Worm (Caenorhabditis elegans) whole organism, midembryonic: Measurements from ENCODE around the gene B0244.7.

Source experiments
- T22C8.4 ChIP-seq: fragments of 200-800 bp; sonication (Bioruptor generic); IDR thresholded peaks from 2 replicates; pipeline ENCODE4 v1.3.6; 2022; ENCODE audit warnings: missing genetic modification characterization, missing compliant biosample characterization
- cog-1 ChIP-seq: sonication (generic microtip); optimal IDR thresholded peaks from 2 replicates; lab custom pipeline; 2016; ENCODE audit warnings: missing genetic modification characterization, missing compliant biosample characterization
- flt-1 ChIP-seq: fragments of 200-800 bp; sonication (Bioruptor generic); IDR thresholded peaks from 2 replicates; pipeline ENCODE4 v1.3.6; 2022; ENCODE audit warnings: missing genetic modification characterization, missing compliant biosample characterization
- klf-2 ChIP-seq: fragments of 200-800 bp; sonication (Bioruptor generic); conservative IDR thresholded peaks from 2 replicates; pipeline ENCODE4 v1.3.6; 2022; ENCODE audit warnings: missing genetic modification reagents, missing genetic modification characterization, missing compliant biosample characterization
- med-1 ChIP-seq: sonication (generic microtip); optimal IDR thresholded peaks from 2 replicates; lab custom pipeline; 2017; ENCODE audit warnings: missing genetic modification characterization, mild to moderate bottlenecking, missing compliant biosample characterization, antibody characterized with exemption, missing genetic modification reagents; ENCODE audit not compliant: insufficient read depth
- ref-1 ChIP-seq: fragments of 200-800 bp; sonication (Bioruptor generic); conservative IDR thresholded peaks from 2 replicates; pipeline ENCODE4 v1.3.6; 2022; ENCODE audit warnings: missing genetic modification reagents, missing genetic modification characterization, missing compliant biosample characterization
- tab-1 ChIP-seq: fragments of 200-800 bp; sonication (Bioruptor generic); IDR thresholded peaks from 2 replicates; pipeline ENCODE4 v1.3.6; 2022; ENCODE audit warnings: missing genetic modification characterization, missing compliant biosample characterization
- ztf-23 ChIP-seq: fragments of 200-800 bp; sonication (Bioruptor generic); IDR thresholded peaks from 2 replicates; pipeline ENCODE4 v1.3.6; 2022; ENCODE audit warnings: missing genetic modification reagents, missing genetic modification characterization, missing compliant biosample characterization
- ztf-29 ChIP-seq: fragments of 200-800 bp; sonication (Bioruptor generic); IDR thresholded peaks from 2 replicates; pipeline ENCODE4 v1.3.6; 2022; ENCODE audit warnings: missing genetic modification reagents, missing genetic modification characterization, missing compliant biosample characterization

B0244.7 gene

ce11 chrIII:5714230-5714983 lies 16.9 kb upstream of the B0244.7 start, which contains the start of gene arf-1:
Gene arf-1 (plus strand): TSS chrIII:5714886.
- TF ChIP-seq ztf-23 (GFP tag; lab: Robert Waterston, UW): no peak
- no peak for TF ChIP-seq flt-1 (GFP tag; lab: Robert Waterston, UW)
- no peak for TF ChIP-seq ztf-29
- no peak for TF ChIP-seq med-1 (GFP tag; lab: Kevin White, UChicago)
- TF ChIP-seq tab-1 (GFP tag; lab: Robert Waterston, UW): no peak
- TF ChIP-seq klf-2: no peak

- no peak for TF ChIP-seq ztf-29
- peak; percentile 15; the same call in 1 of the 2 replicates for TF ChIP-seq flt-1 (GFP tag; lab: Robert Waterston, UW)
Observed at ce11 chrIII:5714984-5715454, 16.3 kb upstream of the B0244.7 start.

ce11 chrIII:5715467-5715866 lies 15.8 kb upstream of the B0244.7 start:
- no peak for TF ChIP-seq ref-1 (GFP tag; lab: Robert Waterston, UW)
- peak; percentile 77 for TF ChIP-seq cog-1 (tag; lab: Kevin White, UChicago)
- TF ChIP-seq T22C8.4 (GFP tag; lab: Robert Waterston, UW): no peak
- TF ChIP-seq ztf-29: peak; percentile 32; the same call in 1 of the 2 replicates
- peak; percentile 55; the same call in 1 of the 2 replicates for TF ChIP-seq ztf-23 (GFP tag; lab: Robert Waterston, UW)
- 0 out of 2 replicates have a peak, but pooled peaks have one; percentile 34 for TF ChIP-seq flt-1 (GFP tag; lab: Robert Waterston, UW)
- TF ChIP-seq klf-2: no peak
- TF ChIP-seq tab-1 (GFP tag; lab: Robert Waterston, UW): no peak

ce11 chrIII:5717173-5717748 lies 14.0 kb upstream of the B0244.7 start:
- TF ChIP-seq med-1 (GFP tag; lab: Kevin White, UChicago) (no peak), T22C8.4 (GFP tag; lab: Robert Waterston, UW) (no peak), tab-1 (GFP tag; lab: Robert Waterston, UW) (no peak), flt-1 (GFP tag; lab: Robert Waterston, UW) (no peak), ref-1 (GFP tag; lab: Robert Waterston, UW) (no peak), ztf-23 (GFP tag; lab: Robert Waterston, UW) (no peak), cog-1 (tag; lab: Kevin White, UChicago) (no peak), ztf-29 (no peak), klf-2 (no peak)

ce11 chrIII:5718385-5718784 lies 12.9 kb upstream of the B0244.7 start:
- TF ChIP-seq cog-1 (tag; lab: Kevin White, UChicago) (no peak), ztf-23 (GFP tag; lab: Robert Waterston, UW) (no peak), tab-1 (GFP tag; lab: Robert Waterston, UW) (no peak), ztf-29 (no peak), T22C8.4 (GFP tag; lab: Robert Waterston, UW) (no peak), klf-2 (no peak), med-1 (GFP tag; lab: Kevin White, UChicago) (no peak), ref-1 (GFP tag; lab: Robert Waterston, UW) (no peak), flt-1 (GFP tag; lab: Robert Waterston, UW) (no peak)

- TF ChIP-seq ztf-29: no peak
Observed at ce11 chrIII:5719105-5719831, 12.0 kb upstream of the B0244.7 start.

- no peak for TF ChIP-seq ztf-23 (GFP tag; lab: Robert Waterston, UW)
- TF ChIP-seq flt-1 (GFP tag; lab: Robert Waterston, UW): no peak
- no peak for TF ChIP-seq cog-1 (tag; lab: Kevin White, UChicago)
- no peak for TF ChIP-seq klf-2
- TF ChIP-seq med-1 (GFP tag; lab: Kevin White, UChicago): no peak
- TF ChIP-seq ztf-29: no peak
- TF ChIP-seq T22C8.4 (GFP tag; lab: Robert Waterston, UW): no peak
- no peak for TF ChIP-seq ref-1 (GFP tag; lab: Robert Waterston, UW)
- TF ChIP-seq tab-1 (GFP tag; lab: Robert Waterston, UW): no peak
Observed at ce11 chrIII:5719832-5720194, 11.5 kb upstream of the B0244.7 start.

- TF ChIP-seq flt-1 (GFP tag; lab: Robert Waterston, UW) (peak; percentile 22; the same call in 1 of the 2 replicates), ref-1 (GFP tag; lab: Robert Waterston, UW) (no peak)
Observed at ce11 chrIII:5720266-5721019, 10.9 kb upstream of the B0244.7 start.

- TF ChIP-seq klf-2 (no peak), ztf-23 (GFP tag; lab: Robert Waterston, UW) (no peak), ref-1 (GFP tag; lab: Robert Waterston, UW) (no peak), tab-1 (GFP tag; lab: Robert Waterston, UW) (no peak), ztf-29 (no peak), cog-1 (tag; lab: Kevin White, UChicago) (no peak), med-1 (GFP tag; lab: Kevin White, UChicago) (no peak), flt-1 (GFP tag; lab: Robert Waterston, UW) (no peak), T22C8.4 (GFP tag; lab: Robert Waterston, UW) (no peak)
Observed at ce11 chrIII:5721488-5721887, 9.8 kb upstream of the B0244.7 start.
